Worm (Caenorhabditis elegans): Measurements from ENCODE around the gene ram-5.
A peak's percentile ranks its signal among the peaks of the same experiment; 100 is the strongest.

The ram-5 gene

DNA sequence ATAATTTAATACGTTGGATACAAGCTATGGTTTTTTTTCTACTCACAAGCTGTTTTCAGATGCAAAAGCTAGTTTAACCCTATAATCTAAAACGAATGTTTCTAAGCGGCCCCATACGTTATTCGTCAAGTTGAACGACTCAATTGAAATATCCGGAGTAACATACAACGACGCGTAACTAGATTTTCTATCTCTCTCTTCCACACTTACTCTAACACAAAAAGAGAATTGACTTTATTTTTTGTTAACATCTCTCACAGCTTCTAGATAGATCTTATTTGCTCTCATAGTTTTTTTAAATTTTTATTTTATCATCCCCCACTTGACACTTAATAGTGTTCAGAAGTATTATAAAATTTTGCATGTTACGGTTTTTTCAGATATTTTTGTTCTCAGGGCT lies 43.3 kb downstream of the ram-5 start:
- TF ChIP-seq K02D7.2 (tag; optimal IDR thresholded peaks at IDR 0.05) (no peak), ceh-22 (tag; optimal IDR thresholded peaks at IDR 0.05) (no peak), unc-42 (tag; optimal IDR thresholded peaks at IDR 0.05) (peak; percentile 94)

DNA sequence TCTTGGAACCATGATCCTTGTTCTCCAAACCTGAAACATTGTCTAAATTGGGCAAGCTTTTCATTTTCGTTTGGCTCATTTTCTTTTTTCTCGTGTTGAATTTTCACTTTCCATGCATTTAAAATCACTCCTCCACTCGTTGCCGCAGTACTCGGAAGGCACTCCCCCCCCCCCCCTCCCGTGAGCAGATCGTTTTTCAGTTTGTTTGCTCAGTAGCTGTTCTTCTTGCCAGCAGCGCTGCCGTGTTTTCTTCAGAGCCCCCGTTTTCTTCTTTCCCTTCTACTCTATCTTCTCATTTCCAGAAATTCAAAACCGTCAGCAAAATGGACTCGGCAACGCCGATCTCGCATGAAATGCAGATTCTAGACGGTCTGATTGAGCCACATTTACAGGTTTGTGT lies 44.9 kb downstream of the ram-5 start, which contains the start of gene C44H4.8:
TSS of gene C44H4.8 (plus strand) at position 301 of the 400 bp plus-strand sequence.
- no peak for TF ChIP-seq ceh-22 (tag; optimal IDR thresholded peaks at IDR 0.05)
- no peak for TF ChIP-seq ref-2 (tag; optimal IDR thresholded peaks at IDR 0.05)
- no peak for TF ChIP-seq fkh-6 (tag; optimal IDR thresholded peaks at IDR 0.05)
- TF ChIP-seq unc-86 (tag; optimal IDR thresholded peaks at IDR 0.05), result no peak
- no peak for TF ChIP-seq hlh-30 (tag; optimal IDR thresholded peaks at IDR 0.05; ENCODE audit: insufficient read depth)
- TF ChIP-seq dve-1 (tag; optimal IDR thresholded peaks at IDR 0.05), result no peak
- TF ChIP-seq ceh-19 (GFP tag; optimal IDR thresholded peaks at IDR 0.05), result no peak
- no peak for TF ChIP-seq hlh-6 (tag; optimal IDR thresholded peaks at IDR 0.05)

DNA sequence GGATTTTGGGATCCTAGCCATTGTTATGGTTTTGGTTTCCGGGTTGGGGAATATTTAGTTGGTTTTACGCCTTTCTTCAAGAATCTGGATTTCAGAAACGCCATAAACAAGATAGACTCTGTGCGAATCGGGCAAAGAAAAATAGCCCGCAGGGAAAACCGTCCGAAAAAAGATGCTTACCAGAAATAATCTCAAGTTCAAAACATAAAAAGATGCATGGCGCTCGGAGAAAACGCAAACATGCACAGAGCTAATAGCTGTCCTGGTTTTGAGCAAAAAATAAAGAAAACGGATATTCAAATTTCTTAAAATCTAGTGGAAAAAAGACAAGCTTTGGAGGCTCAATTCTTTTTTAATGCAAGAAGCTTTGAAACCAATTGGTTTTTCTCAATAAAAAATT lies 49.3 kb downstream of the ram-5 start, which contains the start of gene C44H4.6:
TSS of gene C44H4.6 (minus strand) at position 101 of the 400 bp plus-strand sequence.
- no peak for TF ChIP-seq lin-11 (tag; optimal IDR thresholded peaks at IDR 0.05)
- no peak for TF ChIP-seq zip-5 (tag; optimal IDR thresholded peaks at IDR 0.05)
- TF ChIP-seq T23F11.4 (GFP tag; optimal IDR thresholded peaks at IDR 0.05), result no peak
- TF ChIP-seq C38D4.7 (GFP tag; optimal IDR thresholded peaks at IDR 0.05), result no peak
- no peak for TF ChIP-seq tbx-2 (tag; optimal IDR thresholded peaks at IDR 0.05)
- TF ChIP-seq K02D7.2 (tag; optimal IDR thresholded peaks at IDR 0.05), result no peak
- TF ChIP-seq gmeb-2 (tag; optimal IDR thresholded peaks at IDR 0.05), result no peak
- no peak for TF ChIP-seq lim-6 (tag; optimal IDR thresholded peaks at IDR 0.05)
- no peak for TF ChIP-seq ceh-48 (tag; optimal IDR thresholded peaks at IDR 0.05)
- no peak for TF ChIP-seq ceh-45 (GFP tag; IDR thresholded peaks at IDR 0.05)

DNA sequence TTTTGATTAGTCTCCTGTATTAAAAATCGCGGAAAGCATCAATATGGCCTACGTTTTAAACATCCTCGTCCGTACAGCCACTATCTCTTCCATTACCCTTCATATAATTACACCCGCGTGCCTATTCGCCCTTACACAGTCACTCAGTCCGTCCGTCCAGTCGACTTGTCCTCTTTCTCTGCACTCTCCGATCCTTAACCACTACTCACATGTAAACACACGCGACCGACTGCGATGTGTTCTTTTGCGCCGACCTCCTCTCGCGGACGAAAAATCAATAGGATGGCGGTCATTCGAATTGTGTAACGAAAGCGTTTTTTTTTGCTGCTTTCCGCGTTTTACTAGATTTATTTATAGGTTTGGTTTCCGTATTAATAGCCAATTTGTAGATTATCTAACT lies 52.7 kb downstream of the ram-5 start, which contains the start of gene eor-2:
TSS of gene eor-2 (plus strand) at position 342 of the 400 bp plus-strand sequence.
- TF ChIP-seq ceh-19 (GFP tag; optimal IDR thresholded peaks at IDR 0.05) (peak; percentile 27), ceh-2 (tag; optimal IDR thresholded peaks at IDR 0.05) (peak; percentile 37), hlh-30 (tag; optimal IDR thresholded peaks at IDR 0.05; ENCODE audit: insufficient read depth) (peak; percentile 95), C08G9.2 (tag; optimal IDR thresholded peaks at IDR 0.05) (peak; percentile 44), eyg-1 (tag; optimal IDR thresholded peaks at IDR 0.05) (no peak), ama-1 (optimal IDR thresholded peaks at IDR 0.05) (no peak), unc-42 (tag; optimal IDR thresholded peaks at IDR 0.05) (peak; percentile 60), pax-1 (tag; optimal IDR thresholded peaks at IDR 0.05) (peak; percentile 33), sdc-2 (tag; optimal IDR thresholded peaks at IDR 0.05) (peak; percentile 74), rnt-1 (tag; optimal IDR thresholded peaks at IDR 0.05) (peak; percentile 17), pha-2 (tag; optimal IDR thresholded peaks at IDR 0.05) (no peak), ref-2 (tag; optimal IDR thresholded peaks at IDR 0.05) (peak; percentile 49), ceh-31 (tag; optimal IDR thresholded peaks at IDR 0.05) (peak; percentile 86), unc-55 (GFP tag; optimal IDR thresholded peaks at IDR 0.05) (peak; percentile 61), che-1 (tag; optimal IDR thresholded peaks at IDR 0.05) (no peak), pha-4 (tag; optimal IDR thresholded peaks at IDR 0.05) (no peak), ceh-48 (tag; optimal IDR thresholded peaks at IDR 0.05) (peak; percentile 91), lin-11 (tag; optimal IDR thresholded peaks at IDR 0.05) (no peak), pag-3 (tag; optimal IDR thresholded peaks at IDR 0.05; ENCODE audit: borderline replicate concordance) (no peak), pros-1 (tag; optimal IDR thresholded peaks at IDR 0.05) (peak; percentile 30), K09A11.1 (tag; optimal IDR thresholded peaks at IDR 0.05; ENCODE audit: insufficient read depth) (peak; percentile 13), ceh-18 (tag; optimal IDR thresholded peaks at IDR 0.05) (peak; percentile 24), nhr-11 (tag; optimal IDR thresholded peaks at IDR 0.05) (no peak), ceh-34 (tag; optimal IDR thresholded peaks at IDR 0.05) (peak; percentile 72), tbx-2 (tag; optimal IDR thresholded peaks at IDR 0.05) (peak; percentile 42), F13H6.1 (tag; optimal IDR thresholded peaks at IDR 0.05) (peak; percentile 37), nfya-1 (tag; optimal IDR thresholded peaks at IDR 0.05) (peak; percentile 79), fax-1 (tag; optimal IDR thresholded peaks at IDR 0.05) (no peak), syd-9 (tag; optimal IDR thresholded peaks at IDR 0.05) (peak; percentile 46), fkh-6 (tag; optimal IDR thresholded peaks at IDR 0.05) (no peak), dmd-4 (tag; optimal IDR thresholded peaks at IDR 0.05; ENCODE audit: borderline replicate concordance) (no peak), gmeb-2 (tag; optimal IDR thresholded peaks at IDR 0.05) (no peak)
